Fruit fly (Drosophila melanogaster): ENCODE results near the gene Mcm3.

The Mcm3 gene

DNA sequence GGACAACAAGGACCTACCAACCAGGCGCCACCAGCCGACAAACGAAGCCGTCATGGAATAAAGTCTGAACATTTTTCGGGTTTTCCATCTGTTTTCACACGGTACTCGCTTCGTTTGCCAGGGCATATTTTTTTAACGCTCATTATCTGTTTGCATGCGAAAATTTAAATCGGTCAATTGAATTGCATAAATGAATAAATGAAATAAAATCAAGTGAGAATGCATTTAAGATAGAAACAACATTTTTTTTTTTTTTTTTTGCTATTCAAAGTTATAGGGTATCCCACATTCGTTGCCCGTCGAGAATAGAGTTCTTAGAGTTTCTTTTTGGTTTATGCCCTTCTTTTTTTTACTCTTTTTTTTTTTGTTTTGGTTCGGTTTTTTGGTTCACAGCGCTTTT lies 37.8 kb upstream of the Mcm3 start (continued):
- TF ChIP-seq CG6813 (GFP tag; optimal IDR thresholded peaks at IDR 0.05), result peak; percentile 57
- TF ChIP-seq CG2889 (GFP tag; IDR thresholded peaks at IDR 0.05), result no peak
- peak; percentile 17 for TF ChIP-seq fd3F (GFP tag; optimal IDR thresholded peaks at IDR 0.05)
- no peak for TF ChIP-seq Camta (GFP tag; optimal IDR thresholded peaks at IDR 0.05)
- peak; percentile 34 for TF ChIP-seq HHEX (GFP tag; optimal IDR thresholded peaks at IDR 0.05)
- peak; percentile 24 for TF ChIP-seq PHDP (tag; optimal IDR thresholded peaks at IDR 0.05)
- peak; percentile 17 for TF ChIP-seq BtbVII (GFP tag; optimal IDR thresholded peaks at IDR 0.05)
- peak; percentile 48 for TF ChIP-seq CG4820 (GFP tag; optimal IDR thresholded peaks at IDR 0.05)
- peak; percentile 24; the same call in 1 of the 2 replicates for TF ChIP-seq CG31441 (GFP tag; IDR thresholded peaks at IDR 0.05)
- peak; percentile 27 for TF ChIP-seq CG16863 (GFP tag; optimal IDR thresholded peaks at IDR 0.05)
- TF ChIP-seq HLH54F (GFP tag; optimal IDR thresholded peaks at IDR 0.05), result peak; percentile 51
- TF ChIP-seq zfh2 (GFP tag; optimal IDR thresholded peaks at IDR 0.05), result peak; percentile 13
- no peak for TF ChIP-seq sc (optimal IDR thresholded peaks at IDR 0.05)
- no peak for TF ChIP-seq sc (GFP tag; optimal IDR thresholded peaks at IDR 0.05)
- TF ChIP-seq Blimp-1 (GFP tag; optimal IDR thresholded peaks at IDR 0.05), result peak; percentile 63
- TF ChIP-seq CG13123 (GFP tag; optimal IDR thresholded peaks at IDR 0.05), result no peak
- peak; percentile 40 for TF ChIP-seq CoRest (tag; optimal IDR thresholded peaks at IDR 0.05)
- no peak for TF ChIP-seq pita (GFP tag; optimal IDR thresholded peaks at IDR 0.05)
- peak; percentile 60 for TF ChIP-seq CG7839 (tag; optimal IDR thresholded peaks at IDR 0.05)
- TF ChIP-seq CG10267 (tag; optimal IDR thresholded peaks at IDR 0.05), result peak; percentile 48
- TF ChIP-seq CG4854 (GFP tag; optimal IDR thresholded peaks at IDR 0.05), result peak; percentile 13
- no peak for TF ChIP-seq CG43689 (GFP tag; IDR thresholded peaks at IDR 0.05)
- TF ChIP-seq CG3065 (GFP tag; optimal IDR thresholded peaks at IDR 0.05), result no peak
- no peak for TF ChIP-seq Gug (GFP tag; IDR thresholded peaks at IDR 0.05)
- peak; percentile 32 for TF ChIP-seq CG7271 (tag; optimal IDR thresholded peaks at IDR 0.05)
- TF ChIP-seq cad (GFP tag; optimal IDR thresholded peaks at IDR 0.05), result no peak
- TF ChIP-seq Bgb (GFP tag; IDR thresholded peaks at IDR 0.05; ENCODE audit: partially characterized antibody), result no peak
- peak; percentile 35 for TF ChIP-seq CG9932 (GFP tag; IDR thresholded peaks at IDR 0.05)
- TF ChIP-seq grau (tag; optimal IDR thresholded peaks at IDR 0.05), result peak; percentile 56
- peak; percentile 38 for TF ChIP-seq Deaf1 (tag; optimal IDR thresholded peaks at IDR 0.05)
- peak; percentile 39 for TF ChIP-seq Fer2 (tag; optimal IDR thresholded peaks at IDR 0.05)
- TF ChIP-seq dmrt99B (tag; optimal IDR thresholded peaks at IDR 0.05), result peak; percentile 64
- TF ChIP-seq Rfx (GFP tag; IDR thresholded peaks at IDR 0.05), result peak; percentile 64
- peak; percentile 56; the same call in 1 of the 2 replicates for TF ChIP-seq vvl (GFP tag; IDR thresholded peaks at IDR 0.05)
- TF ChIP-seq zen (tag; optimal IDR thresholded peaks at IDR 0.05), result peak; percentile 84
- no peak for TF ChIP-seq Hr3 (GFP tag; optimal IDR thresholded peaks at IDR 0.05)
- peak; percentile 29 for TF ChIP-seq CG12391 (tag; optimal IDR thresholded peaks at IDR 0.05)
- no peak; the same call in 2 of the 3 replicates for TF ChIP-seq ken (GFP tag; IDR thresholded peaks at IDR 0.05)
- peak; percentile 41 for TF ChIP-seq CG1233 (GFP tag; optimal IDR thresholded peaks at IDR 0.05)
- peak; percentile 30; the same call in 1 of the 2 replicates for TF ChIP-seq ranshi (GFP tag; IDR thresholded peaks at IDR 0.05)
- no peak for TF ChIP-seq crc (GFP tag; optimal IDR thresholded peaks at IDR 0.05)
- peak; percentile 13 for TF ChIP-seq pnt (GFP tag; optimal IDR thresholded peaks at IDR 0.05)
- peak; percentile 2 for TF ChIP-seq emc (GFP tag; optimal IDR thresholded peaks at IDR 0.05)
- TF ChIP-seq nmo (GFP tag; optimal IDR thresholded peaks at IDR 0.05), result peak; percentile 23
- peak; percentile 9 for TF ChIP-seq CG12219 (GFP tag; optimal IDR thresholded peaks at IDR 0.05)
- TF ChIP-seq B-H2 (GFP tag; optimal IDR thresholded peaks at IDR 0.05), result peak; percentile 2
- TF ChIP-seq CG8944 (GFP tag; optimal IDR thresholded peaks at IDR 0.05), result peak; percentile 16
- peak; percentile 43 for TF ChIP-seq Xbp1 (GFP tag; optimal IDR thresholded peaks at IDR 0.05)
- peak; percentile 26; the same call in 1 of the 2 replicates for TF ChIP-seq wor (GFP tag; IDR thresholded peaks at IDR 0.05)
- TF ChIP-seq sob (GFP tag; IDR thresholded peaks at IDR 0.05), result peak; percentile 69
- TF ChIP-seq Med (GFP tag), result peak; percentile 77
